Worm (Caenorhabditis elegans) whole organism, L2 larva: ENCODE data around the gene C17C3.9.

Experiments
- F13H6.1 ChIP-seq: sonication (generic microtip); optimal IDR thresholded peaks from 2 replicates; lab custom pipeline; 2016; ENCODE audit warnings: missing genetic modification characterization, missing compliant biosample characterization
- R02D3.7 ChIP-seq: fragments of 150-350 bp; optimal IDR thresholded peaks from 2 replicates; lab custom pipeline; 2014; ENCODE audit warnings: missing biosample characterization, missing genetic modification characterization
- Y55F3AM.14 ChIP-seq: fragments of 200-800 bp; sonication (Bioruptor generic); optimal IDR thresholded peaks from 2 replicates; lab custom pipeline; 2018; ENCODE audit warnings: mild to moderate bottlenecking, missing genetic modification characterization, missing compliant biosample characterization
- ZK546.5 ChIP-seq: sonication (generic microtip); optimal IDR thresholded peaks from 2 replicates; lab custom pipeline; 2017; ENCODE audit warnings: missing biosample characterization, missing genetic modification characterization
- aly-2 ChIP-seq: fragments of 150-350 bp; optimal IDR thresholded peaks from 2 replicates; lab custom pipeline; 2014; ENCODE audit warnings: missing biosample characterization, missing genetic modification characterization
- ama-1 ChIP-seq: fragments of 150-350 bp; optimal IDR thresholded peaks from 2 replicates; lab custom pipeline; 2018; ENCODE audit warnings: inconsistent platforms
- ceh-82 ChIP-seq: fragments of 150-350 bp; optimal IDR thresholded peaks from 2 replicates; lab custom pipeline; 2014; ENCODE audit warnings: missing biosample characterization, missing genetic modification characterization
- elt-3 ChIP-seq: sonication (generic microtip); optimal IDR thresholded peaks from 2 replicates; lab custom pipeline; 2017; ENCODE audit warnings: missing biosample characterization, missing genetic modification characterization
- fos-1 ChIP-seq: fragments of 150-350 bp; optimal IDR thresholded peaks from 2 replicates; lab custom pipeline; 2014; ENCODE audit warnings: missing biosample characterization, missing genetic modification characterization
- gmeb-1 ChIP-seq: fragments of 150-350 bp; optimal IDR thresholded peaks from 2 replicates; lab custom pipeline; 2014; ENCODE audit warnings: missing biosample characterization, missing genetic modification characterization
- lin-13 ChIP-seq: fragments of 150-350 bp; optimal IDR thresholded peaks from 2 replicates; lab custom pipeline; 2014; ENCODE audit warnings: missing biosample characterization, missing genetic modification reagents, missing genetic modification characterization
- lin-39 ChIP-seq: fragments of 150-350 bp; optimal IDR thresholded peaks from 2 replicates; lab custom pipeline; 2014; ENCODE audit warnings: missing biosample characterization, missing genetic modification reagents, missing genetic modification characterization
- mbf-1 ChIP-seq: sonication (generic microtip); optimal IDR thresholded peaks from 2 replicates; lab custom pipeline; 2017; ENCODE audit warnings: missing biosample characterization, missing genetic modification characterization
- mdl-1 ChIP-seq, 2 experiments: fragments of 150-350 bp in 1 of 2; sonication (generic microtip) in 1 of 2; optimal IDR thresholded peaks; 2 replicates each; lab custom pipeline; 2017; ENCODE audit warnings: missing biosample characterization in 2 of 2, missing genetic modification characterization in 2 of 2
- nhr-10 ChIP-seq: sonication (generic microtip); optimal IDR thresholded peaks from 2 replicates; lab custom pipeline; 2017; ENCODE audit warnings: missing biosample characterization, missing genetic modification characterization
- nhr-12 ChIP-seq: fragments of 150-350 bp; optimal IDR thresholded peaks from 2 replicates; lab custom pipeline; 2014; ENCODE audit warnings: missing biosample characterization, missing genetic modification characterization
- nhr-129 ChIP-seq: fragments of 150-350 bp; optimal IDR thresholded peaks from 2 replicates; lab custom pipeline; 2014; ENCODE audit warnings: missing biosample characterization, missing genetic modification characterization
- nhr-23 ChIP-seq: fragments of 150-350 bp; optimal IDR thresholded peaks from 2 replicates; lab custom pipeline; 2014; ENCODE audit warnings: missing biosample characterization, missing genetic modification reagents, missing genetic modification characterization
- nhr-237 ChIP-seq: fragments of 150-350 bp; optimal IDR thresholded peaks from 2 replicates; lab custom pipeline; 2014; ENCODE audit warnings: missing biosample characterization, missing genetic modification characterization
- skn-1 ChIP-seq: sonication (generic microtip); optimal IDR thresholded peaks from 2 replicates; lab custom pipeline; 2017; ENCODE audit warnings: missing biosample characterization, missing genetic modification characterization
- sma-3 ChIP-seq: sonication (generic microtip); optimal IDR thresholded peaks from 2 replicates; lab custom pipeline; 2016; ENCODE audit warnings: missing genetic modification reagents, missing genetic modification characterization, missing compliant biosample characterization
- unc-39 ChIP-seq: fragments of 150-350 bp; optimal IDR thresholded peaks from 2 replicates; lab custom pipeline; 2014; ENCODE audit warnings: missing biosample characterization, missing genetic modification characterization
- unc-55 ChIP-seq: fragments of 150-350 bp; sonication (generic microtip); optimal IDR thresholded peaks from 3 replicates; lab custom pipeline; 2014; ENCODE audit warnings: missing biosample characterization, missing genetic modification reagents, missing genetic modification characterization
- ztf-1 ChIP-seq: fragments of 200-800 bp; sonication (Bioruptor generic); conservative IDR thresholded peaks from 2 replicates; pipeline ENCODE4 v1.3.6; 2022; ENCODE audit warnings: missing genetic modification characterization, missing compliant biosample characterization
- ztf-11 ChIP-seq: sonication (generic microtip); optimal IDR thresholded peaks from 2 replicates; lab custom pipeline; 2017; ENCODE audit warnings: missing biosample characterization, missing genetic modification characterization

Gene C17C3.9

DNA sequence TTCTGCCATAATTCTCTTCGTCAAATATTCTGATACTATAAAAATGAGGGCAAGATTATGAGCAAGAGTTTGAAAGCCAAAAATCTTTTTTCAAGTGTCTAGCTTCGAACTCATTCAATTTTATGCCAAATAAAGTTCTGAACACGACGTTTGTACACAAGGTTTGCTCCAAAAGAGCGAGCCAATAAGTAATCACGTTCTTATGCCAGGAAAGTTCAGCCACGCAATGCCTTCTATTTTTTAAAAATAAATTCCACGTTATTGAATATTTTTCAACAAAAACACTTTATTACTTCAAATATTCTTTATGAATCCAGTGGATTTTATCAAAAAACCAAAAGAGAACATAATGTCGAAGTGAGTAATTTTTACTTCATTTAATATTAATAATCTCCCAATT is 44.2 kb downstream of the C17C3.9 start, which contains the start of gene nep-5:
Gene nep-5, plus strand, starts transcription at position 301 of the 400 bp plus-strand sequence.
- TF ChIP-seq ztf-11 (tag; lab: Kevin White, UChicago) = no peak
- no peak for TF ChIP-seq lin-39 (tag; lab: Kevin White, UChicago)
- TF ChIP-seq nhr-10 (tag; lab: Kevin White, UChicago) = no peak
- TF ChIP-seq mdl-1 (tag; optimal IDR thresholded peaks at IDR 0.05; lab: Kevin White, UChicago) = no peak
- TF ChIP-seq Y55F3AM.14 = no peak
- TF ChIP-seq ama-1 (lab: Kevin White, UChicago) = no peak
- no peak for TF ChIP-seq unc-39 (tag; lab: Kevin White, UChicago)
- no peak for TF ChIP-seq skn-1
- no peak for TF ChIP-seq ZK546.5
- no peak for TF ChIP-seq nhr-23 (tag; lab: Kevin White, UChicago)
- no peak for TF ChIP-seq nhr-12 (tag; lab: Kevin White, UChicago)
- TF ChIP-seq F13H6.1 (tag; lab: Kevin White, UChicago) = no peak

DNA sequence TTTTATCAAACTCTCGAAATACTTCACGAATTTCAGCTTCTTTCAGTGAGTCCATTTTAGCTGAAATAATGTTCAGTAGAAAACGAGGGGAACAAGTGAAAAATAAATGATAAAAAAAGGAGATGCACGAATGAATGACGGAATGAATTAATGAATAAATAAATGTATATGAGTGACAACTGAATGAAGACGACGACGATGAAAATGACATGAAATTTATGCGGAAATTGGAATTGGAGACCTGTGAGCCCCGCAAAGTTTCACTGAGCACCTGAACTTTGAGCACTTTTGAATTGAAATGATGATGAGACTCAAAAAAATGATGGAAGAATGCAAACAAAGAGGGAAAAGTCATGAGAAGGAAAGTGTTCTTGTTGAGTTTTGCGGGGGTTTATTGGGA is 50.1 kb downstream of the C17C3.9 start, which contains the start of gene cal-8:
Gene cal-8, minus strand, starts transcription at position 60 of the 400 bp plus-strand sequence.
- no peak for TF ChIP-seq Y55F3AM.14
- no peak for TF ChIP-seq gmeb-1 (tag; lab: Kevin White, UChicago)
- TF ChIP-seq nhr-237 (tag; lab: Kevin White, UChicago) = no peak
- TF ChIP-seq elt-3 (tag; lab: Kevin White, UChicago) = no peak
- no peak for TF ChIP-seq aly-2 (tag; lab: Kevin White, UChicago)
- no peak for TF ChIP-seq ztf-1 (GFP tag; lab: Robert Waterston, UW)
- TF ChIP-seq ceh-82 (tag; lab: Kevin White, UChicago) = no peak
- no peak for TF ChIP-seq sma-3 (GFP tag; lab: Kevin White, UChicago)
- no peak for TF ChIP-seq lin-13 (GFP tag; lab: Kevin White, UChicago)
- TF ChIP-seq fos-1 = no peak
- TF ChIP-seq mbf-1 (tag; lab: Kevin White, UChicago) = no peak
- TF ChIP-seq R02D3.7 (tag; lab: Kevin White, UChicago) = no peak
- no peak for TF ChIP-seq nhr-129 (tag; lab: Kevin White, UChicago)
- no peak for TF ChIP-seq unc-55
